Fruit fly (Drosophila melanogaster): ENCODE results near the gene CG11327.

DNA sequence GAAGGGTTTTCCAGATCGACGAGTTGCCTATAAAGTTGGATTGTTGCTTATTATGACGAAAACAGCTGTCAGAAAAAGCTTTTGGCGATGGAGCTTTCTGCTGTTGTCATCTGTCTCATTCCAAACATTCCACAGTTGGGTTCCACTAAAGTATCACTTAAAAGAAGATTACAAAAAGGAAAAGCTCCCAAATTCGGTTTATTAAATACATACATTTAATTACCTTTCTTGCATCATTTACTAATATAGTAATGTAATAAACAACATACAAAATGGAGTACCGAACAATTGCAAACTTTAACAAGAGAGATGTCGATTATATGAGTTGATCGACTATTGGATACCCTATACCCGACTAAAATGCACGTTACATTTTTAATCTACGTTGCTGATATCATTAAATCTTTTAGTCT lies 30.2 kb downstream of the CG11327 start, which contains the start of gene CG31633:
- TF ChIP-seq toe (GFP tag; optimal IDR thresholded peaks at IDR 0.05) (no peak), CG7101 (tag; optimal IDR thresholded peaks at IDR 0.05) (no peak), CG12768 (GFP tag; optimal IDR thresholded peaks at IDR 0.05) (no peak)
